Fruit fly (Drosophila melanogaster) whole organism, prepupa: ENCODE results near the gene CG5810.
A peak's percentile ranks its signal among the peaks of the same experiment; 100 is the strongest.

Experiments
- Blimp-1 ChIP-seq: fragments of 200-800 bp; sonication (Bioruptor generic); optimal IDR thresholded peaks from 3 replicates; lab custom pipeline; 2017; ENCODE audit warnings: missing biosample characterization, missing genetic modification characterization, mild to moderate bottlenecking, moderate library complexity, missing genetic modification reagents
- CG10631 ChIP-seq: fragments of 200-800 bp; sonication (Bioruptor generic); optimal IDR thresholded peaks from 2 replicates; lab custom pipeline; 2016; ENCODE audit warnings: missing biosample characterization, missing genetic modification characterization
- CG11294 ChIP-seq: fragments of 200-800 bp; sonication (Bioruptor generic); IDR thresholded peaks from 2 replicates; pipeline ENCODE4 v1.3.6; 2022; ENCODE audit warnings: missing biosample characterization, missing genetic modification characterization
- CG11762 ChIP-seq: fragments of 200-800 bp; sonication (Bioruptor generic); optimal IDR thresholded peaks from 3 replicates; lab custom pipeline; 2016; ENCODE audit warnings: missing biosample characterization, missing genetic modification characterization; ENCODE audit not compliant: insufficient read depth
- CG11902 ChIP-seq: fragments of 200-800 bp; sonication (Bioruptor generic); optimal IDR thresholded peaks from 3 replicates; lab custom pipeline; 2016; ENCODE audit warnings: missing biosample characterization, missing genetic modification characterization
- CG1621 ChIP-seq: fragments of 200-800 bp; sonication (Bioruptor generic); optimal IDR thresholded peaks from 3 replicates; lab custom pipeline; 2018; ENCODE audit warnings: missing biosample characterization, mild to moderate bottlenecking, missing genetic modification characterization
- CG16779 ChIP-seq: fragments of 200-800 bp; sonication (Bioruptor generic); optimal IDR thresholded peaks from 3 replicates; lab custom pipeline; 2017; ENCODE audit warnings: missing biosample characterization, mild to moderate bottlenecking, missing genetic modification characterization
- CG3032 ChIP-seq: fragments of 200-800 bp; optimal IDR thresholded peaks from 2 replicates; lab custom pipeline; 2019; ENCODE audit warnings: missing biosample characterization, mild to moderate bottlenecking, missing genetic modification characterization, moderate library complexity
- CG31627 ChIP-seq: fragments of 200-800 bp; sonication (Bioruptor generic); optimal IDR thresholded peaks from 3 replicates; lab custom pipeline; 2016; ENCODE audit warnings: missing biosample characterization, missing genetic modification characterization
- CG3919 ChIP-seq: fragments of 200-800 bp; sonication (Bioruptor generic); optimal IDR thresholded peaks from 3 replicates; lab custom pipeline; 2016; ENCODE audit warnings: missing biosample characterization, missing genetic modification characterization
- CG4318 ChIP-seq: fragments of 200-800 bp; sonication (Bioruptor generic); optimal IDR thresholded peaks from 3 replicates; lab custom pipeline; 2017; ENCODE audit warnings: missing biosample characterization, mild to moderate bottlenecking, missing genetic modification characterization
- CG6163 ChIP-seq: fragments of 200-800 bp; sonication (Bioruptor generic); IDR thresholded peaks from 3 replicates; pipeline ENCODE4 v1.3.6; 2022; ENCODE audit warnings: missing biosample characterization, missing genetic modification characterization
- CG6792 ChIP-seq: fragments of 200-800 bp; sonication (Bioruptor generic); optimal IDR thresholded peaks from 3 replicates; lab custom pipeline; 2016; ENCODE audit warnings: missing biosample characterization, missing genetic modification characterization
- CG6854 ChIP-seq: fragments of 200-800 bp; sonication (Bioruptor generic); optimal IDR thresholded peaks from 2 replicates; lab custom pipeline; 2017; ENCODE audit warnings: missing biosample characterization, mild to moderate bottlenecking, missing genetic modification characterization
- CG7368 ChIP-seq: fragments of 200-800 bp; sonication (Bioruptor generic); optimal IDR thresholded peaks from 3 replicates; lab custom pipeline; 2016; ENCODE audit warnings: missing biosample characterization, missing genetic modification characterization
- CG9139 ChIP-seq: fragments of 200-800 bp; sonication (Bioruptor generic); optimal IDR thresholded peaks from 3 replicates; lab custom pipeline; 2017; ENCODE audit warnings: missing biosample characterization, mild to moderate bottlenecking, missing genetic modification characterization
- Eip78C ChIP-seq: fragments of 200-800 bp; sonication (Bioruptor generic); peaks from one replicate; lab custom pipeline; 2016; ENCODE audit warnings: missing biosample characterization, missing genetic modification characterization
- Eip93F ChIP-seq: fragments of 200-800 bp; sonication (Bioruptor generic); optimal IDR thresholded peaks from 2 replicates; lab custom pipeline; 2016; ENCODE audit warnings: missing biosample characterization, mild to moderate bottlenecking, missing genetic modification characterization
- Ets96B ChIP-seq: fragments of 200-800 bp; optimal IDR thresholded peaks from 2 replicates; lab custom pipeline; 2019; ENCODE audit warnings: missing biosample characterization, mild to moderate bottlenecking, missing genetic modification characterization, moderate library complexity
- Hr38 ChIP-seq: sonication (Bioruptor generic); optimal IDR thresholded peaks from 2 replicates; lab custom pipeline; 2016; ENCODE audit warnings: missing biosample characterization, missing genetic modification characterization
- Hr39 ChIP-seq: fragments of 200-800 bp; sonication (Bioruptor generic); optimal IDR thresholded peaks from 2 replicates; lab custom pipeline; 2016; ENCODE audit warnings: missing biosample characterization, missing genetic modification characterization
- Hr4 ChIP-seq: fragments of 200-800 bp; sonication (Bioruptor generic); optimal IDR thresholded peaks from 3 replicates; lab custom pipeline; 2016; ENCODE audit warnings: missing biosample characterization, missing genetic modification characterization
- Lpt ChIP-seq: fragments of 200-800 bp; sonication (Bioruptor generic); optimal IDR thresholded peaks from 3 replicates; lab custom pipeline; 2016; ENCODE audit warnings: missing biosample characterization, missing genetic modification characterization
- Smox ChIP-seq: fragments of 200-800 bp; sonication (Bioruptor generic); optimal IDR thresholded peaks from 3 replicates; lab custom pipeline; 2016; ENCODE audit warnings: missing biosample characterization, missing genetic modification characterization
- Sox14 ChIP-seq: fragments of 200-800 bp; sonication (Bioruptor generic); optimal IDR thresholded peaks from 3 replicates; lab custom pipeline; 2016; ENCODE audit warnings: missing biosample characterization, missing genetic modification characterization
- Sox15 ChIP-seq: fragments of 200-800 bp; sonication (Bioruptor generic); optimal IDR thresholded peaks from 3 replicates; lab custom pipeline; 2016; ENCODE audit warnings: missing biosample characterization, missing genetic modification characterization
- achi ChIP-seq: fragments of 200-800 bp; sonication (Bioruptor generic); optimal IDR thresholded peaks from 3 replicates; lab custom pipeline; 2016; ENCODE audit warnings: missing biosample characterization, missing genetic modification characterization
- acj6 ChIP-seq: fragments of 200-800 bp; sonication (Bioruptor generic); optimal IDR thresholded peaks from 3 replicates; lab custom pipeline; 2016; ENCODE audit warnings: missing biosample characterization, missing genetic modification characterization
- cyc ChIP-seq: fragments of 200-800 bp; sonication (Bioruptor generic); optimal IDR thresholded peaks from 3 replicates; lab custom pipeline; 2016; ENCODE audit warnings: missing biosample characterization, missing genetic modification characterization
- eg ChIP-seq: fragments of 200-800 bp; sonication (Bioruptor generic); IDR thresholded peaks from 3 replicates; pipeline ENCODE4 v1.3.6; 2022; ENCODE audit warnings: missing biosample characterization, missing genetic modification characterization
- esn ChIP-seq: fragments of 200-800 bp; sonication (Bioruptor generic); optimal IDR thresholded peaks from 2 replicates; lab custom pipeline; 2016; ENCODE audit warnings: missing biosample characterization, mild to moderate bottlenecking, missing genetic modification characterization, moderate library complexity
- fd59A ChIP-seq: fragments of 200-800 bp; sonication (Bioruptor generic); optimal IDR thresholded peaks from 2 replicates; lab custom pipeline; 2017; ENCODE audit warnings: missing biosample characterization, mild to moderate bottlenecking, missing genetic modification characterization, missing genetic modification reagents
- fkh ChIP-seq: fragments of 200-800 bp; sonication (Bioruptor generic); optimal IDR thresholded peaks from 3 replicates; lab custom pipeline; 2017; ENCODE audit warnings: missing biosample characterization, mild to moderate bottlenecking, missing genetic modification characterization, moderate library complexity
- lz ChIP-seq: fragments of 200-800 bp; sonication (Bioruptor generic); optimal IDR thresholded peaks from 3 replicates; lab custom pipeline; 2016; ENCODE audit warnings: missing biosample characterization, missing genetic modification characterization
- net ChIP-seq: fragments of 200-800 bp; sonication (Bioruptor generic); optimal IDR thresholded peaks from 3 replicates; lab custom pipeline; 2016; ENCODE audit warnings: missing biosample characterization, missing genetic modification characterization
- salr ChIP-seq, 2 experiments: fragments of 200-800 bp; sonication (Bioruptor generic); optimal IDR thresholded peaks; 3 replicates each; lab custom pipeline; 2016 to 2018; ENCODE audit warnings: missing biosample characterization in 2 of 2, missing genetic modification characterization in 2 of 2, mild to moderate bottlenecking in 1 of 2
- spab ChIP-seq: fragments of 200-800 bp; sonication (Bioruptor generic); optimal IDR thresholded peaks from 2 replicates; lab custom pipeline; 2017; ENCODE audit warnings: missing biosample characterization, mild to moderate bottlenecking, missing genetic modification characterization, missing genetic modification reagents
- topi ChIP-seq: fragments of 200-800 bp; sonication (Bioruptor generic); optimal IDR thresholded peaks from 3 replicates; lab custom pipeline; 2016; ENCODE audit warnings: missing biosample characterization, missing genetic modification characterization

Gene CG5810

DNA sequence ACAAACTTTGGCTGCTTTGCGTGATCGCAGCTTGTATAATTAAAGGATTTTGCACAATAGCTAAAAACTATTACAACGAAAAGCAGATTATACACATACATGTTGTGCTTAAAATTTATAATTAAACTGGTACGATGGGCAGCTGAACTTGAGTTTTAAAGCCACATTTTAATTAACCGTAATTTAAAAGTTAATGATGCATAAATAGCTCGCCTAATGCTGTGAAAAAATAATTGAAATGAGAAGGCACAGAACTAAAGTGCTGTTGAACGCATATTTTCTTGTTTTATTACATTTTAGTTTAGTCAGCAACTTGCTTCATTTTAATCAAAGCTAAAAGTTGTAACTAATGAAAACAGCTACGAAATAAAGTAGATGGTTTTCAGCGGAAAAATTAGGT lies 34.0 kb upstream of the CG5810 start, which contains the start of gene Obp93a:
Gene Obp93a (minus strand): TSS at position 101 of the 400 bp plus-strand sequence.
- no peak for TF ChIP-seq spab (GFP tag; lab: Kevin White, UChicago)
- no peak for TF ChIP-seq salr (GFP tag; optimal IDR thresholded peaks at IDR 0.05; lab: Kevin White, UChicago)
- no peak for TF ChIP-seq CG6163 (GFP tag; lab: Robert Waterston, UW)
- no peak for TF ChIP-seq Smox (GFP tag; lab: Kevin White, UChicago)
- TF ChIP-seq CG31627 (GFP tag; lab: Kevin White, UChicago): no peak
- no peak for TF ChIP-seq Hr38 (GFP tag; lab: Kevin White, UChicago)

dm6 chr3R:21130050-21130449 lies 33.5 kb upstream of the CG5810 start, which contains the start of gene Ice2:
Gene Ice2, plus strand, starts transcription at chr3R:21130216.
- TF ChIP-seq CG4318 (no peak), esn (GFP tag; lab: Kevin White, UChicago) (peak; percentile 20)

- no peak for TF ChIP-seq Lpt (GFP tag; lab: Kevin White, UChicago)
These were observed 30.1 kb upstream of the CG5810 start, which contains the start of gene Trm7-34 for dm6 chr3R:21133517-21133916. Gene Trm7-34, minus strand, starts transcription at chr3R:21133881.

DNA sequence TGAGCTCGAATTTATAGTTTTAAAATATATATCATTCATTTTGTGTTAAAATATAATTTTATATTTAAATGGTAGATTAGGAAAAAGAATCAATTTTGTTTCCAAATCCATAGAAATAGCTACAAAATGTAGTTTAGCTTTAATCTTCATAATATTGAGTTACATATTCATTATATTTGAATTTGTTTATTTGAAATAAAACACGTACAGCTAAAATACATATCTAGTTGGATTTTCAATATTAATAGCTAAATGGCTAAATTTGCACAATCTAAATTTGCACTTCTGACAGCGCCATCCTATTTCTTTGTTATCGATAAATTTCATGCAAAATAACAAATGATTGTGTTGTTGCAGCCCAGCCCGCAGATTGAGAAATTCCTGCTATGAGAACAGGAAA lies 29.6 kb upstream of the CG5810 start, which contains the start of gene Usp8:
Gene Usp8 (plus strand): TSS at position 312 of the 400 bp plus-strand sequence.
- TF ChIP-seq spab (GFP tag; lab: Kevin White, UChicago) (no peak), lz (GFP tag; lab: Kevin White, UChicago) (no peak), CG7368 (no peak), CG3032 (tag; lab: Kevin White, UChicago) (peak; percentile 25), CG6792 (GFP tag; lab: Kevin White, UChicago) (peak; percentile 9), esn (GFP tag; lab: Kevin White, UChicago) (peak; percentile 45), net (GFP tag; lab: Kevin White, UChicago) (no peak), fd59A (GFP tag; lab: Kevin White, UChicago) (no peak)

- TF ChIP-seq CG3032 (tag; lab: Kevin White, UChicago) (peak; percentile 76), CG31627 (GFP tag; lab: Kevin White, UChicago) (peak; percentile 65), Hr39 (GFP tag; lab: Kevin White, UChicago) (peak; percentile 64), eg (peak; percentile 50; the same call in 1 of the 3 replicates), acj6 (GFP tag; lab: Kevin White, UChicago) (no peak), fkh (GFP tag; lab: Kevin White, UChicago) (peak; percentile 80), cyc (GFP tag; lab: Kevin White, UChicago) (no peak), achi (GFP tag; lab: Kevin White, UChicago) (no peak), CG6792 (GFP tag; lab: Kevin White, UChicago) (peak; percentile 47), Ets96B (peak; percentile 48), CG16779 (tag; lab: Kevin White, UChicago) (no peak), Sox15 (peak; percentile 25), lz (GFP tag; lab: Kevin White, UChicago) (peak; percentile 64), CG11294 (GFP tag; lab: Robert Waterston, UW) (peak; percentile 16; the same call in 1 of the 2 replicates), esn (GFP tag; lab: Kevin White, UChicago) (peak; percentile 72), CG11902 (peak; percentile 30)
These were observed 25.3 kb upstream of the CG5810 start, which contains the start of gene meigo for dm6 chr3R:21138220-21138754. Gene meigo, plus strand, starts transcription at chr3R:21138270.

dm6 chr3R:21140458-21140857 lies 23.1 kb upstream of the CG5810 start, which contains the start of gene SNF4Agamma:
Gene SNF4Agamma, plus strand, starts transcription at chr3R:21140739.
- TF ChIP-seq salr (GFP tag; optimal IDR thresholded peaks at IDR 0.05; lab: Kevin White, UChicago): no peak
- TF ChIP-seq CG10631: peak; percentile 25
- no peak for TF ChIP-seq Sox15
- no peak for TF ChIP-seq Eip93F
- no peak for TF ChIP-seq CG6792 (GFP tag; lab: Kevin White, UChicago)
- no peak for TF ChIP-seq topi (GFP tag; lab: Kevin White, UChicago)
- peak; percentile 16 for TF ChIP-seq CG31627 (GFP tag; lab: Kevin White, UChicago)
- peak; percentile 51 for TF ChIP-seq lz (GFP tag; lab: Kevin White, UChicago)
- no peak for TF ChIP-seq Blimp-1
- TF ChIP-seq Ets96B: no peak
- no peak for TF ChIP-seq CG3919 (GFP tag; lab: Kevin White, UChicago)
- no peak for TF ChIP-seq CG9139 (GFP tag; lab: Kevin White, UChicago)
- no peak for TF ChIP-seq Hr4 (GFP tag; lab: Kevin White, UChicago)
- no peak for TF ChIP-seq CG11762 (GFP tag; lab: Kevin White, UChicago)
- TF ChIP-seq CG1621 (tag; lab: Kevin White, UChicago): peak; percentile 77
- TF ChIP-seq acj6 (GFP tag; lab: Kevin White, UChicago): peak; percentile 2
- TF ChIP-seq Sox14 (GFP tag; lab: Kevin White, UChicago): no peak
- TF ChIP-seq CG16779 (tag; lab: Kevin White, UChicago): no peak
- TF ChIP-seq spab (GFP tag; lab: Kevin White, UChicago): no peak
- TF ChIP-seq Eip78C (GFP tag; lab: Kevin White, UChicago): peak; percentile 73
- TF ChIP-seq fd59A (GFP tag; lab: Kevin White, UChicago): no peak
- TF ChIP-seq Smox (GFP tag; lab: Kevin White, UChicago): no peak
- TF ChIP-seq CG6854 (GFP tag; lab: Kevin White, UChicago): no peak
